Worm (Caenorhabditis elegans) whole organism, late embryonic: ENCODE data around the gene ZK512.7.

ENCODE experiments used
- C08G9.2 ChIP-seq: sonication (generic microtip); optimal IDR thresholded peaks from 2 replicates; lab custom pipeline; 2016; ENCODE audit warnings: mild to moderate bottlenecking, missing genetic modification characterization, moderate library complexity, missing compliant biosample characterization
- F13H6.1 ChIP-seq: sonication (generic microtip); optimal IDR thresholded peaks from 2 replicates; lab custom pipeline; 2016; ENCODE audit warnings: missing genetic modification characterization, missing compliant biosample characterization
- T23F11.4 ChIP-seq: fragments of 200-800 bp; sonication (Bioruptor generic); optimal IDR thresholded peaks from 2 replicates; lab custom pipeline; 2018; ENCODE audit warnings: mild to moderate bottlenecking, missing genetic modification characterization, missing compliant biosample characterization
- ahr-1 ChIP-seq: sonication (generic microtip); optimal IDR thresholded peaks from 2 replicates; lab custom pipeline; 2016; ENCODE audit warnings: missing genetic modification characterization, missing compliant biosample characterization
- ceh-14 ChIP-seq: sonication (generic microtip); optimal IDR thresholded peaks from 2 replicates; lab custom pipeline; 2016; ENCODE audit warnings: missing genotype, missing genetic modification characterization, missing compliant biosample characterization
- ceh-18 ChIP-seq: sonication (generic microtip); optimal IDR thresholded peaks from 2 replicates; lab custom pipeline; 2016; ENCODE audit warnings: missing genetic modification characterization, missing compliant biosample characterization
- ceh-22 ChIP-seq: sonication (generic microtip); optimal IDR thresholded peaks from 2 replicates; lab custom pipeline; 2017; ENCODE audit warnings: missing biosample characterization, missing genetic modification characterization
- ceh-24 ChIP-seq: sonication (generic microtip); optimal IDR thresholded peaks from 2 replicates; lab custom pipeline; 2016; ENCODE audit warnings: mild to moderate bottlenecking, missing genetic modification characterization, missing compliant biosample characterization
- ceh-30 ChIP-seq: fragments of 150-350 bp; optimal IDR thresholded peaks from 2 replicates; lab custom pipeline; 2014; ENCODE audit warnings: missing biosample characterization, missing genetic modification characterization
- ceh-34 ChIP-seq: sonication (generic microtip); optimal IDR thresholded peaks from 2 replicates; lab custom pipeline; 2016; ENCODE audit warnings: mild to moderate bottlenecking, missing genetic modification characterization, missing compliant biosample characterization
- ceh-6 ChIP-seq: fragments of 200-800 bp; sonication (Bioruptor generic); optimal IDR thresholded peaks from 2 replicates; lab custom pipeline; 2018; ENCODE audit warnings: mild to moderate bottlenecking, missing genetic modification characterization, missing compliant biosample characterization
- dmd-4 ChIP-seq: sonication (generic microtip); optimal IDR thresholded peaks from 2 replicates; lab custom pipeline; 2016; ENCODE audit warnings: borderline replicate concordance, missing genetic modification characterization, missing compliant biosample characterization
- elt-2 ChIP-seq: sonication (generic microtip); optimal IDR thresholded peaks from 2 replicates; lab custom pipeline; 2016; ENCODE audit warnings: missing genetic modification reagents, missing genetic modification characterization, missing compliant biosample characterization
- eyg-1 ChIP-seq: sonication (generic microtip); optimal IDR thresholded peaks from 2 replicates; lab custom pipeline; 2016; ENCODE audit warnings: missing genotype, missing genetic modification characterization, missing compliant biosample characterization
- fax-1 ChIP-seq: sonication (generic microtip); optimal IDR thresholded peaks from 2 replicates; lab custom pipeline; 2016; ENCODE audit warnings: missing genotype, missing genetic modification characterization, missing compliant biosample characterization
- gmeb-2 ChIP-seq: sonication (generic microtip); optimal IDR thresholded peaks from 2 replicates; lab custom pipeline; 2016; ENCODE audit warnings: missing genetic modification characterization, inconsistent platforms, missing compliant biosample characterization
- hlh-13 ChIP-seq: fragments of 200-800 bp; sonication (Bioruptor generic); optimal IDR thresholded peaks from 2 replicates; lab custom pipeline; 2018; ENCODE audit warnings: mild to moderate bottlenecking, missing genetic modification characterization, missing compliant biosample characterization
- hlh-8 ChIP-seq: sonication (generic microtip); optimal IDR thresholded peaks from 2 replicates; lab custom pipeline; 2016; ENCODE audit warnings: missing genotype, missing genetic modification characterization, missing compliant biosample characterization
- lin-11 ChIP-seq: fragments of 200-800 bp; sonication (Bioruptor generic); optimal IDR thresholded peaks from 2 replicates; lab custom pipeline; 2018; ENCODE audit warnings: mild to moderate bottlenecking, missing genetic modification characterization, missing compliant biosample characterization
- nfya-1 ChIP-seq: sonication (generic microtip); optimal IDR thresholded peaks from 2 replicates; lab custom pipeline; 2017; ENCODE audit warnings: missing genetic modification characterization, mild to moderate bottlenecking, missing compliant biosample characterization, antibody characterized with exemption, moderate library complexity
- nhr-232 ChIP-seq: sonication (generic microtip); optimal IDR thresholded peaks from 2 replicates; lab custom pipeline; 2016; ENCODE audit warnings: missing genetic modification characterization, missing compliant biosample characterization
- npax-4 ChIP-seq: sonication (generic microtip); optimal IDR thresholded peaks from 2 replicates; lab custom pipeline; 2016; ENCODE audit warnings: missing genetic modification characterization, missing compliant biosample characterization
- odd-2 ChIP-seq: sonication (generic microtip); optimal IDR thresholded peaks from 2 replicates; lab custom pipeline; 2017; ENCODE audit warnings: antibody characterized with exemption, mild to moderate bottlenecking, missing genetic modification characterization, missing compliant biosample characterization
- pat-9 ChIP-seq: fragments of 200-800 bp; sonication (Bioruptor generic); optimal IDR thresholded peaks from 2 replicates; lab custom pipeline; 2018; ENCODE audit warnings: mild to moderate bottlenecking, missing genetic modification characterization, moderate library complexity, missing compliant biosample characterization
- pax-1 ChIP-seq: fragments of 150-350 bp; optimal IDR thresholded peaks from 2 replicates; lab custom pipeline; 2014; ENCODE audit warnings: missing biosample characterization, missing genetic modification characterization
- rnt-1 ChIP-seq: sonication (generic microtip); optimal IDR thresholded peaks from 2 replicates; lab custom pipeline; 2016; ENCODE audit warnings: missing genetic modification characterization, missing compliant biosample characterization
- sox-2 ChIP-seq: fragments of 200-800 bp; sonication (Bioruptor generic); IDR thresholded peaks from 2 replicates; pipeline ENCODE4 v1.3.6; 2022; ENCODE audit warnings: missing genetic modification reagents, missing genetic modification characterization, missing compliant biosample characterization
- sox-4 ChIP-seq: sonication (generic microtip); optimal IDR thresholded peaks from 2 replicates; lab custom pipeline; 2017; ENCODE audit warnings: mild to moderate bottlenecking, missing genetic modification characterization, inconsistent platforms, missing compliant biosample characterization
- tbx-2 ChIP-seq: sonication (generic microtip); optimal IDR thresholded peaks from 2 replicates; lab custom pipeline; 2016; ENCODE audit warnings: missing genetic modification characterization, missing compliant biosample characterization
- tbx-7 ChIP-seq: sonication (generic microtip); optimal IDR thresholded peaks from 2 replicates; lab custom pipeline; 2016; ENCODE audit warnings: missing genotype, missing genetic modification characterization, missing compliant biosample characterization
- unc-55 ChIP-seq: sonication (generic microtip); optimal IDR thresholded peaks from 2 replicates; lab custom pipeline; 2017; ENCODE audit warnings: missing biosample characterization, missing genetic modification reagents, missing genetic modification characterization

ZK512.7 gene

ce11 chrIII:9104060-9104459 lies 34.4 kb downstream of the ZK512.7 start (continued):
- TF ChIP-seq fax-1 (tag; lab: Kevin White, UChicago) (peak; percentile 53), C08G9.2 (tag; lab: Kevin White, UChicago) (peak; percentile 51)

DNA sequence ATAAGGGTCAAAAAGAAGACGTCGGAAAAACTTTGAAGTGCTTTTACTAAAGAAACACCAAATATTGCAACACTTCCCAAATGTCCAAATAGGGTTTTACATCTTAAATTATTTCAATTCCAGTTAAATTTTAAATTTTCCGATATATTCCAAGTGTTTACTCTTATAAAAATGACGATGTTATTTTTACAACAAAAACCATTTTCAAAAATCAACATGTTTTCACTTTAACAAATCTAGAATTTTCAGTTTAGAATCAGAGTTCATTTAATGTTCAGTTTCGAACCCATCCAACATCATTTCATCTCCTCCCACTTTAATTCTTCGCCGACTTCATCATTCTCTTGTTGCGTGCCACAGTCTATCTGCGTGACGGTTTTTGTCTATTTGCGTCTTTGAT lies 34.9 kb downstream of the ZK512.7 start, which contains the start of gene dos-1:
dos-1 (plus strand) TSS at position 301 of the 400 bp plus-strand sequence.
- TF ChIP-seq sox-4 (no peak), dmd-4 (tag; lab: Kevin White, UChicago) (no peak), pat-9 (tag; lab: Kevin White, UChicago) (no peak), eyg-1 (tag; lab: Kevin White, UChicago) (no peak), ceh-24 (tag; lab: Kevin White, UChicago) (no peak), ceh-34 (tag; lab: Kevin White, UChicago) (no peak), pax-1 (no peak), ahr-1 (tag; lab: Kevin White, UChicago) (no peak), ceh-14 (tag; lab: Kevin White, UChicago) (no peak), tbx-7 (tag; lab: Kevin White, UChicago) (no peak)

ce11 chrIII:9101212-9101611 lies 37.3 kb downstream of the ZK512.7 start, which contains the start of gene ZK507.1:
Gene ZK507.1, minus strand, starts transcription at chrIII:9101312.
- TF ChIP-seq hlh-13 (GFP tag; lab: Kevin White, UChicago) (no peak), odd-2 (tag; lab: Kevin White, UChicago) (no peak), tbx-7 (tag; lab: Kevin White, UChicago) (no peak), ceh-6 (GFP tag; lab: Kevin White, UChicago) (no peak), npax-4 (no peak), nhr-232 (tag; lab: Kevin White, UChicago) (no peak), eyg-1 (tag; lab: Kevin White, UChicago) (no peak), tbx-2 (tag; lab: Kevin White, UChicago) (no peak)

ce11 chrIII:9091392-9092291 lies 46.9 kb downstream of the ZK512.7 start, which contains the start of gene glp-1:
Gene glp-1, plus strand, starts transcription at chrIII:9092241.
- TF ChIP-seq unc-55 (GFP tag; lab: Kevin White, UChicago) (no peak), ahr-1 (tag; lab: Kevin White, UChicago) (no peak), rnt-1 (tag; lab: Kevin White, UChicago) (no peak), odd-2 (tag; lab: Kevin White, UChicago) (no peak), pax-1 (no peak), hlh-13 (GFP tag; lab: Kevin White, UChicago) (no peak), tbx-2 (tag; lab: Kevin White, UChicago) (no peak), tbx-7 (tag; lab: Kevin White, UChicago) (no peak), ceh-18 (no peak), ceh-22 (tag; lab: Kevin White, UChicago) (no peak), ceh-34 (tag; lab: Kevin White, UChicago) (no peak)

- no peak for TF ChIP-seq tbx-7 (tag; lab: Kevin White, UChicago)
- TF ChIP-seq C08G9.2 (tag; lab: Kevin White, UChicago), result no peak
- TF ChIP-seq gmeb-2 (tag; lab: Kevin White, UChicago), result no peak
- TF ChIP-seq sox-4, result no peak
- no peak for TF ChIP-seq hlh-8 (tag; lab: Kevin White, UChicago)
- TF ChIP-seq lin-11, result no peak
- no peak for TF ChIP-seq sox-2 (GFP tag; lab: Robert Waterston, UW)
- no peak for TF ChIP-seq rnt-1 (tag; lab: Kevin White, UChicago)
- TF ChIP-seq elt-2, result peak; percentile 70
- TF ChIP-seq npax-4, result no peak
- peak; percentile 18 for TF ChIP-seq nfya-1 (tag; lab: Kevin White, UChicago)
- no peak for TF ChIP-seq F13H6.1
- TF ChIP-seq T23F11.4 (GFP tag; lab: Kevin White, UChicago), result no peak
- TF ChIP-seq ceh-30 (tag; lab: Kevin White, UChicago), result no peak
- TF ChIP-seq, all 69 proteins: peak for 2
Measured at ce11 chrIII:9089325-9089823, 49.1 kb downstream of the ZK512.7 start, which contains the start of the genes mccc-2 and mrpl-44. Gene mccc-2, minus strand, starts transcription at chrIII:9089375. Gene mrpl-44, minus strand, starts transcription at chrIII:9089375.
